Worm (Caenorhabditis elegans) whole organism, mixed stage, embryonic: ENCODE data around the gene F56B6.6.

ENCODE experiments used
- lsy-2 ChIP-seq: fragments of 150-350 bp; optimal IDR thresholded peaks from 2 replicates; lab custom pipeline; 2014; ENCODE audit warnings: missing biosample characterization, missing genetic modification characterization
- snpc-4 ChIP-seq: fragments of 150-350 bp; optimal IDR thresholded peaks from 2 replicates; lab custom pipeline; 2014; ENCODE audit warnings: missing biosample characterization, missing genetic modification characterization
- unc-39 ChIP-seq: fragments of 150-350 bp; optimal IDR thresholded peaks from 2 replicates; lab custom pipeline; 2014; ENCODE audit warnings: missing biosample characterization, missing genetic modification characterization
- unc-62 ChIP-seq: fragments of 150-350 bp; optimal IDR thresholded peaks from 2 replicates; lab custom pipeline; 2014; ENCODE audit warnings: missing biosample characterization, missing genetic modification reagents, missing genetic modification characterization
- ztf-11 ChIP-seq: fragments of 150-350 bp; optimal IDR thresholded peaks from 2 replicates; lab custom pipeline; 2014; ENCODE audit warnings: missing biosample characterization, missing genetic modification characterization

DNA sequence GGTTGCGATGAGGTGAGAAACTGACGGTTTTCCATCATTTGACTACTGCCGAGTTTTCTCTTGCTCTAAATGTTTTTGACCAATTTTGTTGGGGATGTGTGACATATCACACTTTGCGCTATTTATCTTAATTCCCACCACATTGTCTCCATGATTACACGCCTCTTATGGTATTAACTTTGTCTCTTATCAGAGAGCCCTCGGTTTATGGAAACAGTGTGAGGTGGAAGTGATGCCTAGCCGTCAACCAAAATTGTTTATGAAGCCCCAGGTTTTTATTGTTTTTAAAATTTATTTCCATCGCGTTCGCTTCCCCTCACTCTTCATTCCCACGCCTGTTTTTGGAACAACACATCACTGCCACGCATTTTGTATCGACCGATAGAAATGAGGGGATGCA, 18.4 kb upstream of the F56B6.6 start:
- TF ChIP-seq lsy-2 (no peak), ztf-11 (tag; lab: Kevin White, UChicago) (no peak), snpc-4 (tag; lab: Kevin White, UChicago) (no peak), unc-39 (tag; lab: Kevin White, UChicago) (no peak), unc-62 (GFP tag; lab: Kevin White, UChicago) (no peak)
